Worm (Caenorhabditis elegans) whole organism, L4 larva: ENCODE data around the gene C52B9.19.

Experiments
- ZK546.5 ChIP-seq, 2 experiments: sonication (generic microtip); optimal IDR thresholded peaks; 2 replicates each; lab custom pipeline; 2017; ENCODE audit warnings: missing biosample characterization in 2 of 2, missing genetic modification characterization in 2 of 2
- aly-2 ChIP-seq: sonication (generic microtip); optimal IDR thresholded peaks from 2 replicates; lab custom pipeline; 2018; ENCODE audit warnings: missing biosample characterization, missing genetic modification characterization
- ama-1 ChIP-seq: fragments of 150-350 bp; optimal IDR thresholded peaks from 2 replicates; lab custom pipeline; 2014; ENCODE audit warnings: inconsistent platforms, mixed read lengths
- ceh-28 ChIP-seq: fragments of 150-350 bp; optimal IDR thresholded peaks from 2 replicates; lab custom pipeline; 2014; ENCODE audit warnings: missing biosample characterization, missing genetic modification reagents, missing genetic modification characterization
- cey-2 ChIP-seq: sonication (generic microtip); optimal IDR thresholded peaks from 3 replicates; lab custom pipeline; 2017; ENCODE audit warnings: missing genetic modification characterization, mild to moderate bottlenecking, missing compliant biosample characterization, antibody characterized with exemption, borderline replicate concordance; ENCODE audit not compliant: insufficient read depth
- daf-16 ChIP-seq, 3 experiments: sonication (generic microtip); optimal IDR thresholded peaks; 2 replicates each; lab custom pipeline; 2016 to 2017; ENCODE audit warnings: missing genetic modification characterization in 3 of 3, missing genetic modification reagents in 3 of 3, mild to moderate bottlenecking in 2 of 3, missing compliant biosample characterization in 2 of 3, missing biosample characterization in 1 of 3, moderate library complexity in 1 of 3
- daf-19 ChIP-seq: fragments of 200-800 bp; sonication (Bioruptor generic); conservative IDR thresholded peaks from 2 replicates; pipeline ENCODE4 v1.3.6; 2022; ENCODE audit warnings: missing genetic modification characterization, missing compliant biosample characterization
- dmd-6 ChIP-seq: fragments of 200-800 bp; sonication (Bioruptor generic); IDR thresholded peaks from 2 replicates; pipeline ENCODE4 v1.3.6; 2022; ENCODE audit warnings: missing genetic modification reagents, missing genetic modification characterization, missing compliant biosample characterization
- fkh-10 ChIP-seq: fragments of 150-350 bp; optimal IDR thresholded peaks from 2 replicates; lab custom pipeline; 2014; ENCODE audit warnings: missing biosample characterization, missing genetic modification reagents, missing genetic modification characterization
- fos-1 ChIP-seq: fragments of 150-350 bp; optimal IDR thresholded peaks from 2 replicates; lab custom pipeline; 2014; ENCODE audit warnings: missing biosample characterization, missing genetic modification characterization
- hlh-11 ChIP-seq: fragments of 200-800 bp; sonication (Bioruptor generic); optimal IDR thresholded peaks from 2 replicates; lab custom pipeline; 2018; ENCODE audit warnings: mild to moderate bottlenecking, missing genetic modification characterization, missing compliant biosample characterization
- hlh-30 ChIP-seq: sonication (generic microtip); optimal IDR thresholded peaks from 2 replicates; lab custom pipeline; 2017; ENCODE audit warnings: antibody characterized with exemption, mild to moderate bottlenecking, missing genetic modification characterization, missing compliant biosample characterization; ENCODE audit not compliant: insufficient read depth
- lin-39 ChIP-seq: fragments of 150-350 bp; optimal IDR thresholded peaks from 2 replicates; lab custom pipeline; 2014; ENCODE audit warnings: missing biosample characterization, missing genetic modification reagents, missing genetic modification characterization
- madf-9 ChIP-seq: fragments of 200-800 bp; sonication (Bioruptor generic); conservative IDR thresholded peaks from 2 replicates; pipeline ENCODE4 v1.3.6; 2022; ENCODE audit warnings: missing genetic modification reagents, missing genetic modification characterization, missing compliant biosample characterization
- mep-1 ChIP-seq: fragments of 150-350 bp; sonication (generic microtip); optimal IDR thresholded peaks from 3 replicates; lab custom pipeline; 2014; ENCODE audit warnings: missing biosample characterization, missing genetic modification characterization
- nhr-10 ChIP-seq: fragments of 150-350 bp; optimal IDR thresholded peaks from 2 replicates; lab custom pipeline; 2014; ENCODE audit warnings: missing biosample characterization, missing genetic modification characterization
- nhr-102 ChIP-seq: sonication (generic microtip); optimal IDR thresholded peaks from 2 replicates; lab custom pipeline; 2016; ENCODE audit warnings: mild to moderate bottlenecking, missing genetic modification characterization, moderate library complexity, missing compliant biosample characterization
- nhr-28 ChIP-seq: fragments of 150-350 bp; optimal IDR thresholded peaks from 2 replicates; lab custom pipeline; 2014; ENCODE audit warnings: missing biosample characterization, missing genetic modification characterization
- nhr-41 ChIP-seq: fragments of 200-800 bp; sonication (Bioruptor generic); IDR thresholded peaks from 2 replicates; pipeline ENCODE4 v1.3.6; 2022; ENCODE audit warnings: missing genetic modification reagents, missing genetic modification characterization, missing compliant biosample characterization
- nhr-42 ChIP-seq: fragments of 200-800 bp; sonication (Bioruptor generic); IDR thresholded peaks from 2 replicates; pipeline ENCODE4 v1.3.6; 2022; ENCODE audit warnings: missing genetic modification characterization, missing compliant biosample characterization
- nhr-48 ChIP-seq: sonication (generic microtip); optimal IDR thresholded peaks from 2 replicates; lab custom pipeline; 2016; ENCODE audit warnings: mild to moderate bottlenecking, missing genetic modification characterization, missing compliant biosample characterization
- pqm-1 ChIP-seq: sonication (generic microtip); optimal IDR thresholded peaks from 2 replicates; lab custom pipeline; 2017; ENCODE audit warnings: missing biosample characterization, missing genetic modification characterization
- rbr-2 ChIP-seq: sonication (generic microtip); optimal IDR thresholded peaks from 2 replicates; lab custom pipeline; 2016; ENCODE audit warnings: missing genotype, missing genetic modification characterization, missing compliant biosample characterization
- set-16 ChIP-seq: fragments of 200-800 bp; sonication (Bioruptor generic); IDR thresholded peaks from 2 replicates; pipeline ENCODE4 v1.3.6; 2022; ENCODE audit warnings: missing genetic modification reagents, missing genetic modification characterization, missing compliant biosample characterization
- tra-1 ChIP-seq: fragments of 200-800 bp; sonication (Bioruptor generic); IDR thresholded peaks from 2 replicates; pipeline ENCODE4 v1.3.6; 2022; ENCODE audit warnings: missing genetic modification reagents, missing genetic modification characterization, missing compliant biosample characterization
- unc-62 ChIP-seq, 3 experiments: fragments of 150-350 bp in 1 of 3; sonication (generic microtip); optimal IDR thresholded peaks in 2 of 3; peaks in 1 of 3; 1 replicate in 1 of 3; 2 replicates in 2 of 3; lab custom pipeline; 2014 to 2017; ENCODE audit warnings: missing biosample characterization in 3 of 3, missing genetic modification characterization in 3 of 3, missing genetic modification reagents in 3 of 3, missing genotype in 1 of 3
- zfp-3 ChIP-seq: fragments of 200-800 bp; sonication (Bioruptor generic); conservative IDR thresholded peaks from 2 replicates; pipeline ENCODE4 v1.3.6; 2022; ENCODE audit warnings: missing genetic modification reagents, missing genetic modification characterization, missing compliant biosample characterization
- zip-11 ChIP-seq: fragments of 200-800 bp; sonication (Bioruptor generic); IDR thresholded peaks from 2 replicates; pipeline ENCODE4 v1.3.6; 2022; ENCODE audit warnings: missing genetic modification characterization, missing compliant biosample characterization
- ztf-7 ChIP-seq: fragments of 150-350 bp; optimal IDR thresholded peaks from 2 replicates; lab custom pipeline; 2014; ENCODE audit warnings: missing biosample characterization, missing genetic modification characterization

Gene C52B9.19

DNA sequence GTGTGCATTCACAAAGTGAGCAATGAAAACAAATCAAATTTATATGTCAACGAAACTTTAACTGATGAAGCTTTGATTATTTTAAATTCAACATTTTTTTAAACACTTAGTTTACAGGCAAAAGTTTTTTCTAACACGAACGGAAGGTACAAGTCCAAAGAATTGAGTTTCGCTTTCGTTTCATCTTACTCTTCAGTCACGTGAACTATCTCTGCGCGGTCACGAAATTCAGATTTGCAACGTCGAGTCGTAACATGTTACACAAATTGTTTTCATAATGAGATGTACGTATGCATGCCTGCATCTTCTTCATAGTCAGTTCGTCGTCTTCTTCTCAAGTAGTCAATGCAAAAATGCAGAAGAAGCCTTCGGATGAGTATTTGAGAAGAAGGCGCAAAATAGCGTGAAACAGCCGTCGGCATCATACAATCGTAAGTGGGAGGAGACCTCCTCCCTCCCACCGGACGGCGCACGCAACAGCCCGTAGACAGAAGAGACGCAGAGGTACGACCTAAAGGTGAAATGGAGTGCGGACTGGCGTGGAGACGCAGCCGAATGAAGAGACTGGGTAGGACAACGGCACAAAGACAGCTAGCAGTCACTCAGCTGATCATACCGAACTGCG lies 17.0 kb upstream of the C52B9.19 start, which contains the start of gene coel-1 (continued):
- TF ChIP-seq ceh-28 (tag; lab: Kevin White, UChicago) (no peak), ztf-7 (tag; lab: Kevin White, UChicago) (no peak), set-16 (GFP tag; lab: Robert Waterston, UW) (peak; percentile 78), daf-16 (GFP tag; optimal IDR thresholded peaks at IDR 0.05; lab: Kevin White, UChicago) (no peak), daf-16 (tag; optimal IDR thresholded peaks at IDR 0.05; lab: Kevin White, UChicago) (peak; percentile 37), mep-1 (tag; lab: Kevin White, UChicago) (peak; percentile 68), ZK546.5 (tag; optimal IDR thresholded peaks at IDR 0.05; lab: Kevin White, UChicago) (no peak), nhr-41 (no peak), zip-11 (GFP tag; lab: Robert Waterston, UW) (no peak), zfp-3 (no peak), madf-9 (peak; percentile 18; the same call in 1 of the 2 replicates), nhr-48 (peak; percentile 27)

DNA sequence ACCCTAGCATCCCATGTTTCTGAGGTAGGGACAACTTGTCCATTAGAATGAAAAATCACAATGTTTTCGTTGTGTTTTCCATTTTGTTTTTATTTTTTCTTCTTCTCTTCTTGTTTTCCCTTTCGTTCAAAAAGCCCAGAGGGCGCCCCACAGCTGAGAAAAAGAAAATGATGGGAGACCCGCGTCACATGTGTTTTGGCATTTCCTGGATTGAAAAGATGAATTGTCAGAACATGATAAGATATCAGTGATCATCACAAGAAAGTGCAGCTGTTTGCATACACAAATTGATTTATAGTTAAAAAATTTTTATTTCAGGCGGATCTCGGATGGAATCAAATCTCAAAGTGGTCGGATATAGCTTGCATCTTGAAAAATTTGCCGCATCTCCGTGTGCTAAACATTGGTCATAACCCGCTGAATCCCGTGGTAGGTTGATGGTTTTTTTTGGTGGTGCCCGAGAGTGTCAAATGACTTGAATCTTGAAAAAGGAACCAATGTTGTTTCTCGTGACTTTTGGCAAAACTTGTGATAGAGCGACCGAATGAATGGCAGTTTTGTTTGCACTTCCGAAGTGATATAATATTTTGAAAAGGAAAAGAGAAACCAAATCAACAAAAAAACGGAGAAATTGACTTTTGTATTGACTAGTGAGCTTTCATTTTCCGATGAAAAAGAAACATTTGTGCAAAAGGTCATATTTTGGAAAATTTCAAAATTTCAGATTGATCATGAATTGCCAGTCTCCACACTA lies 16.0 kb upstream of the C52B9.19 start:
- TF ChIP-seq hlh-11 (tag; lab: Kevin White, UChicago) = peak; percentile 46
- peak in 1 of 2 experiments; percentile 59 for TF ChIP-seq unc-62 (GFP tag; optimal IDR thresholded peaks at IDR 0.05 in 1 of 2; lab: Kevin White, UChicago)
- TF ChIP-seq unc-62 (tag; optimal IDR thresholded peaks at IDR 0.05; lab: Kevin White, UChicago) = no peak
- peak in 1 of 2 experiments; percentile 71 for TF ChIP-seq daf-16 (GFP tag; optimal IDR thresholded peaks at IDR 0.05; lab: Kevin White, UChicago)
- no peak for TF ChIP-seq daf-16 (tag; optimal IDR thresholded peaks at IDR 0.05; lab: Kevin White, UChicago)
- TF ChIP-seq daf-19 (GFP tag; lab: Robert Waterston, UW) = no peak
- peak; percentile 84 for TF ChIP-seq hlh-30 (tag; lab: Kevin White, UChicago)
- peak; percentile 26 for TF ChIP-seq nhr-28 (tag; lab: Kevin White, UChicago)

ce11 chrX:4268396-4268795 lies 14.0 kb upstream of the C52B9.19 start:
- no peak for TF ChIP-seq dmd-6 (GFP tag; lab: Robert Waterston, UW)
- TF ChIP-seq unc-62 (GFP tag; optimal IDR thresholded peaks at IDR 0.05 in 1 of 2; lab: Kevin White, UChicago) = peak in 1 of 2 experiments; percentile 82
- TF ChIP-seq unc-62 (tag; optimal IDR thresholded peaks at IDR 0.05; lab: Kevin White, UChicago) = no peak
- TF ChIP-seq hlh-30 (tag; lab: Kevin White, UChicago) = peak; percentile 32
- TF ChIP-seq nhr-28 (tag; lab: Kevin White, UChicago) = peak; percentile 28
- peak; percentile 17 for TF ChIP-seq pqm-1 (tag; lab: Kevin White, UChicago)
- TF ChIP-seq, all 104 proteins: peak for 4

- TF ChIP-seq cey-2 (tag; lab: Kevin White, UChicago) (no peak), nhr-10 (tag; lab: Kevin White, UChicago) (no peak), fkh-10 (GFP tag; lab: Kevin White, UChicago) (no peak), daf-19 (GFP tag; lab: Robert Waterston, UW) (no peak), tra-1 (GFP tag; lab: Robert Waterston, UW) (no peak), lin-39 (tag; lab: Kevin White, UChicago) (no peak), nhr-102 (tag; lab: Kevin White, UChicago) (no peak), ama-1 (lab: Kevin White, UChicago) (no peak), aly-2 (tag; lab: Kevin White, UChicago) (no peak), fos-1 (no peak), rbr-2 (no peak), nhr-42 (GFP tag; lab: Robert Waterston, UW) (no peak)
- TF ChIP-seq, all 104 proteins: peak for 0
Observed at ce11 chrX:4273614-4274013, 8.7 kb upstream of the C52B9.19 start, which contains the start of gene C52B9.10. Gene C52B9.10, plus strand, starts transcription at chrX:4273914.
